Fruit fly (Drosophila melanogaster) Kc167 (cell line): ENCODE results near the gene CG5556.

Experiments used
- Myc ChIP-seq: fragments of >200 bp; optimal IDR thresholded peaks from 2 replicates; lab custom pipeline; 2017; ENCODE audit warnings: missing external identifiers
- Sin3A ChIP-seq: fragments of >200 bp; optimal IDR thresholded peaks from 2 replicates; lab custom pipeline; 2018; ENCODE audit warnings: missing external identifiers
- h ChIP-seq: fragments of >200 bp; optimal IDR thresholded peaks from 3 replicates; lab custom pipeline; 2018; ENCODE audit warnings: missing external identifiers
- insv ChIP-seq: fragments of >200 bp; optimal IDR thresholded peaks from 3 replicates; lab custom pipeline; 2018; ENCODE audit warnings: missing external identifiers
- psq ChIP-seq: fragments of >200 bp; optimal IDR thresholded peaks from 2 replicates; lab custom pipeline; 2017; ENCODE audit warnings: missing external identifiers
- ttk ChIP-seq: sonication (Bioruptor generic); optimal IDR thresholded peaks from 2 replicates; lab custom pipeline; 2017; ENCODE audit warnings: missing external identifiers

- TF ChIP-seq ttk (lab: Kevin White, UChicago) (no peak), h (lab: Kevin White, UChicago) (no peak), psq (lab: Kevin White, UChicago) (no peak), insv (no peak), Sin3A (lab: Kevin White, UChicago) (no peak), Myc (lab: Kevin White, UChicago) (no peak)
Observed at dm6 chr2L:1328861-1329260, 23.8 kb downstream of the CG5556 start, which contains the start of gene a5.
